Worm (Caenorhabditis elegans): Measurements from ENCODE around the gene aat-1.

Gene aat-1

ce11 chrIV:9563079-9563478 lies 38.4 kb downstream of the aat-1 start, which contains the start of gene col-122:
TSS of gene col-122 (plus strand) at chrIV:9563379.
- TF ChIP-seq mls-2 (tag; optimal IDR thresholded peaks at IDR 0.05) (no peak), cnd-1 (tag; optimal IDR thresholded peaks at IDR 0.05) (no peak), elt-3 (tag; optimal IDR thresholded peaks at IDR 0.05) (no peak), nhr-237 (tag; optimal IDR thresholded peaks at IDR 0.05) (no peak), sem-2 (GFP tag; optimal IDR thresholded peaks at IDR 0.05) (no peak), ham-2 (GFP tag; optimal IDR thresholded peaks at IDR 0.05) (no peak), ceh-43 (GFP tag; optimal IDR thresholded peaks at IDR 0.05) (no peak), unc-62 (GFP tag; optimal IDR thresholded peaks at IDR 0.05) (no peak), mab-5 (tag; optimal IDR thresholded peaks at IDR 0.05) (no peak), tbx-8 (GFP tag; optimal IDR thresholded peaks at IDR 0.05) (no peak), ceh-39 (tag; optimal IDR thresholded peaks at IDR 0.05) (no peak), nhr-28 (tag; optimal IDR thresholded peaks at IDR 0.05) (no peak), nhr-76 (tag; optimal IDR thresholded peaks at IDR 0.05) (no peak), ceh-83 (GFP tag; optimal IDR thresholded peaks at IDR 0.05) (no peak), nhr-2 (tag; optimal IDR thresholded peaks at IDR 0.05) (no peak), lsy-2 (tag; optimal IDR thresholded peaks at IDR 0.05) (no peak), mep-1 (tag; optimal IDR thresholded peaks at IDR 0.05) (no peak), bed-3 (GFP tag; optimal IDR thresholded peaks at IDR 0.05) (no peak)
